Fruit fly (Drosophila melanogaster) whole organism, embryonic: ENCODE results near the gene CG8677.

ENCODE experiments used
- Atf3 ChIP-seq: fragments of 200-800 bp; sonication (Bioruptor generic); optimal IDR thresholded peaks from 3 replicates; lab custom pipeline; 2016; ENCODE audit warnings: missing biosample characterization, missing genetic modification characterization
- BtbVII ChIP-seq: fragments of 200-800 bp; sonication (Bioruptor generic); optimal IDR thresholded peaks from 3 replicates; lab custom pipeline; 2017; ENCODE audit warnings: missing biosample characterization, mild to moderate bottlenecking, missing genetic modification characterization
- CG10543 ChIP-seq: fragments of 200-800 bp; sonication (Bioruptor generic); optimal IDR thresholded peaks from 3 replicates; lab custom pipeline; 2017; ENCODE audit warnings: missing biosample characterization, mild to moderate bottlenecking, missing genetic modification characterization, moderate library complexity
- CG11398 ChIP-seq: fragments of 200-800 bp; sonication (Bioruptor generic); optimal IDR thresholded peaks from 2 replicates; lab custom pipeline; 2016; ENCODE audit warnings: missing biosample characterization, missing genetic modification characterization
- CG12659 ChIP-seq: fragments of 200-800 bp; sonication (Bioruptor generic); optimal IDR thresholded peaks from 3 replicates; lab custom pipeline; 2017; ENCODE audit warnings: mild to moderate bottlenecking, missing biosample characterization, missing genetic modification reagents, missing genetic modification characterization
- CG15011 ChIP-seq: fragments of 200-800 bp; sonication (Bioruptor generic); optimal IDR thresholded peaks from 3 replicates; lab custom pipeline; 2018; ENCODE audit warnings: missing biosample characterization, mild to moderate bottlenecking, missing genetic modification characterization
- CG15601 ChIP-seq: fragments of 200-800 bp; sonication (Bioruptor generic); optimal IDR thresholded peaks from 3 replicates; lab custom pipeline; 2019; ENCODE audit warnings: missing biosample characterization, mild to moderate bottlenecking, missing genetic modification characterization, moderate library complexity
- CG15696 ChIP-seq: fragments of 200-800 bp; sonication (Bioruptor generic); optimal IDR thresholded peaks from 2 replicates; lab custom pipeline; 2019; ENCODE audit warnings: missing biosample characterization, mild to moderate bottlenecking, missing genetic modification characterization, moderate library complexity
- CG17802 ChIP-seq: fragments of 200-800 bp; sonication (Bioruptor generic); optimal IDR thresholded peaks from 2 replicates; lab custom pipeline; 2018; ENCODE audit warnings: missing biosample characterization, mild to moderate bottlenecking, missing genetic modification characterization, moderate library complexity
- CG2120 ChIP-seq: fragments of 200-800 bp; sonication (Bioruptor generic); optimal IDR thresholded peaks from 3 replicates; lab custom pipeline; 2016; ENCODE audit warnings: missing biosample characterization, missing genetic modification characterization
- CG31224 ChIP-seq: fragments of 200-800 bp; sonication (Bioruptor generic); IDR thresholded peaks from 2 replicates; pipeline ENCODE4 v1.3.6; 2022; ENCODE audit warnings: missing biosample characterization, missing genetic modification characterization
- CG31388 ChIP-seq: fragments of 200-800 bp; sonication (Bioruptor generic); optimal IDR thresholded peaks from 2 replicates; lab custom pipeline; 2016; ENCODE audit warnings: missing biosample characterization, missing genetic modification characterization
- CG3163 ChIP-seq: fragments of 200-800 bp; sonication (Bioruptor generic); optimal IDR thresholded peaks from 3 replicates; lab custom pipeline; 2016; ENCODE audit warnings: missing biosample characterization, missing genetic modification characterization
- CG34224 ChIP-seq: fragments of 200-800 bp; sonication (Bioruptor generic); IDR thresholded peaks from 3 replicates; pipeline ENCODE4 v1.3.6; 2022; ENCODE audit warnings: missing biosample characterization, missing genetic modification characterization; ENCODE audit not compliant: partially characterized antibody
- CG6175 ChIP-seq: fragments of 200-800 bp; sonication (Bioruptor generic); IDR thresholded peaks from 3 replicates; pipeline ENCODE4 v1.3.6; 2022; ENCODE audit warnings: missing biosample characterization, missing genetic modification characterization
- CG6654 ChIP-seq: fragments of 200-800 bp; sonication (Bioruptor generic); optimal IDR thresholded peaks from 2 replicates; lab custom pipeline; 2017; ENCODE audit warnings: missing biosample characterization, mild to moderate bottlenecking, missing genetic modification characterization
- CG6791 ChIP-seq: fragments of 200-800 bp; sonication (Bioruptor generic); IDR thresholded peaks from 3 replicates; pipeline ENCODE4 v1.3.6; 2022; ENCODE audit warnings: missing biosample characterization, missing genetic modification characterization; ENCODE audit not compliant: partially characterized antibody
- CG7786 ChIP-seq: fragments of 200-800 bp; sonication (Bioruptor generic); optimal IDR thresholded peaks from 2 replicates; lab custom pipeline; 2016; ENCODE audit warnings: missing biosample characterization, missing genetic modification characterization
- CG8944 ChIP-seq: fragments of 200-800 bp; sonication (Bioruptor generic); optimal IDR thresholded peaks from 3 replicates; lab custom pipeline; 2016; ENCODE audit warnings: missing biosample characterization, missing genetic modification characterization
- CTCF ChIP-seq: fragments of 200-800 bp; sonication (Bioruptor generic); optimal IDR thresholded peaks from 2 replicates; lab custom pipeline; 2017; ENCODE audit warnings: missing biosample characterization, mild to moderate bottlenecking, missing genetic modification characterization, moderate library complexity
- Chrac-16 ChIP-seq: fragments of 200-800 bp; sonication (Bioruptor generic); optimal IDR thresholded peaks from 3 replicates; lab custom pipeline; 2016; ENCODE audit warnings: missing biosample characterization, missing genetic modification characterization
- D ChIP-seq, 2 experiments: fragments of 200-800 bp in 1 of 2; fragments of >200 bp in 1 of 2; sonication (Bioruptor generic) in 1 of 2; optimal IDR thresholded peaks; 2 replicates in 1 of 2; 3 replicates in 1 of 2; lab custom pipeline; 2017; ENCODE audit warnings: mild to moderate bottlenecking in 1 of 2, missing biosample characterization in 1 of 2, missing genetic modification characterization in 1 of 2, missing genetic modification reagents in 1 of 2
- Dad ChIP-seq: fragments of 200-800 bp; sonication (Bioruptor generic); optimal IDR thresholded peaks from 3 replicates; lab custom pipeline; 2016; ENCODE audit warnings: missing biosample characterization, missing genetic modification characterization
- Dek ChIP-seq: fragments of 200-800 bp; sonication (Bioruptor generic); optimal IDR thresholded peaks from 3 replicates; lab custom pipeline; 2019; ENCODE audit warnings: missing biosample characterization, mild to moderate bottlenecking, missing genetic modification characterization, moderate library complexity
- Dip2 ChIP-seq: fragments of 200-800 bp; sonication (Bioruptor generic); IDR thresholded peaks from 2 replicates; pipeline ENCODE4 v1.3.6; 2022; ENCODE audit warnings: missing biosample characterization, missing genetic modification characterization
- Jarid2 ChIP-seq: fragments of 200-800 bp; sonication (Bioruptor generic); optimal IDR thresholded peaks from 3 replicates; lab custom pipeline; 2017; ENCODE audit warnings: mild to moderate bottlenecking, missing biosample characterization, missing genetic modification reagents, missing genetic modification characterization
- Lhr ChIP-seq: fragments of 200-800 bp; sonication (Bioruptor generic); optimal IDR thresholded peaks from 3 replicates; lab custom pipeline; 2017; ENCODE audit warnings: mild to moderate bottlenecking, missing biosample characterization, missing genetic modification reagents, missing genetic modification characterization
- Six4 ChIP-seq: fragments of 200-800 bp; sonication (Bioruptor generic); optimal IDR thresholded peaks from 2 replicates; lab custom pipeline; 2016; ENCODE audit warnings: missing biosample characterization, missing genetic modification characterization
- ac ChIP-seq: fragments of 200-800 bp; sonication (Bioruptor generic); optimal IDR thresholded peaks from 3 replicates; lab custom pipeline; 2017; ENCODE audit warnings: missing biosample characterization, mild to moderate bottlenecking, missing genetic modification characterization
- chif ChIP-seq, 2 experiments: fragments of 200-800 bp; sonication (Bioruptor generic); optimal IDR thresholded peaks; 3 replicates each; lab custom pipeline; 2016; ENCODE audit warnings: missing biosample characterization in 2 of 2, missing genetic modification characterization in 2 of 2
- chn ChIP-seq: fragments of 200-800 bp; sonication (Bioruptor generic); optimal IDR thresholded peaks from 2 replicates; lab custom pipeline; 2016; ENCODE audit warnings: missing biosample characterization, missing genetic modification characterization
- dan ChIP-seq: fragments of 200-800 bp; sonication (Bioruptor generic); IDR thresholded peaks from 2 replicates; pipeline ENCODE4 v1.3.6; 2022; ENCODE audit warnings: missing biosample characterization, missing genetic modification characterization
- dimm ChIP-seq: fragments of 200-800 bp; sonication (Bioruptor generic); IDR thresholded peaks from 2 replicates; pipeline ENCODE4 v1.3.6; 2022; ENCODE audit warnings: missing biosample characterization, missing genetic modification characterization
- gsb ChIP-seq: fragments of 200-800 bp; sonication (Bioruptor generic); IDR thresholded peaks from 2 replicates; pipeline ENCODE4 v1.3.6; 2022; ENCODE audit warnings: missing biosample characterization, missing genetic modification characterization
- jing ChIP-seq: fragments of 200-800 bp; sonication (Bioruptor generic); optimal IDR thresholded peaks from 2 replicates; lab custom pipeline; 2018; ENCODE audit warnings: missing biosample characterization, mild to moderate bottlenecking, missing genetic modification characterization
- luna ChIP-seq: fragments of 200-800 bp; sonication (Bioruptor generic); optimal IDR thresholded peaks from 2 replicates; lab custom pipeline; 2016; ENCODE audit warnings: missing biosample characterization, missing genetic modification characterization
- mirr ChIP-seq: fragments of 200-800 bp; sonication (Bioruptor generic); optimal IDR thresholded peaks from 3 replicates; lab custom pipeline; 2018; ENCODE audit warnings: missing biosample characterization, mild to moderate bottlenecking, missing genetic modification characterization
- nom ChIP-seq: fragments of 200-800 bp; sonication (Bioruptor generic); optimal IDR thresholded peaks from 2 replicates; lab custom pipeline; 2017; ENCODE audit warnings: missing biosample characterization, missing genetic modification characterization, mild to moderate bottlenecking, moderate library complexity, missing genetic modification reagents
- psq ChIP-seq: fragments of 200-800 bp; sonication (Bioruptor generic); optimal IDR thresholded peaks from 2 replicates; lab custom pipeline; 2017; ENCODE audit warnings: missing biosample characterization, missing genetic modification characterization
- ro ChIP-seq: fragments of 200-800 bp; sonication (Bioruptor generic); IDR thresholded peaks from 2 replicates; pipeline ENCODE4 v1.3.6; 2022; ENCODE audit warnings: missing biosample characterization, missing genetic modification characterization
- schlank ChIP-seq: fragments of 200-800 bp; sonication (Bioruptor generic); optimal IDR thresholded peaks from 2 replicates; lab custom pipeline; 2018; ENCODE audit warnings: missing biosample characterization, mild to moderate bottlenecking, missing genetic modification characterization
- sima ChIP-seq: fragments of 200-800 bp; sonication (Bioruptor generic); optimal IDR thresholded peaks from 2 replicates; lab custom pipeline; 2016; ENCODE audit warnings: missing biosample characterization, missing genetic modification characterization
- vfl ChIP-seq: fragments of 200-800 bp; sonication (Bioruptor generic); optimal IDR thresholded peaks from 2 replicates; lab custom pipeline; 2016; ENCODE audit warnings: missing biosample characterization, missing genetic modification characterization

CG8677 gene

DNA sequence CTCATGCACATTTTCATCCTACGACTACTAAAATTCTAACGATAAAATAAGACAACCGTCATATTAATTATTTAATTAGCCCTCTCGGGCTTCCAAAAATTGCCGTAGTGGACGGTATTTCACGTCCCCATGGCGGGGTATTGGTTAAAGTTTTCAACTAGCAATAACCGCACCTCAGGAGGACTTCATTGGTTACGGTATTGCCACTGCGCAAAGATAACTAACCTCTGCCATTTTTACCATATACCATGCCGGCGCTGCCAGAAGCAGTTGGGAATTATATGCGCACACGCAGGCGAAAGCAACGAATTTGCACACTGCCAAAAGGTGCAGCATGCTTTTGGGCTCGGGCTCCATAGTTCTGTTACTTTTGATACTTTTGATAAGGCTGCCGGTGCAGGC is 6.2 kb upstream of the CG8677 start (continued):
- TF ChIP-seq Atf3 (GFP tag; lab: Kevin White, UChicago): peak; percentile 3
- no peak for TF ChIP-seq nom (GFP tag; lab: Kevin White, UChicago)
- TF ChIP-seq CG15696 (tag; lab: Kevin White, UChicago): peak; percentile 62
- peak; percentile 36 for TF ChIP-seq Dek (tag; lab: Kevin White, UChicago)
- TF ChIP-seq CG11398: peak; percentile 23
- peak; percentile 76 for TF ChIP-seq Jarid2 (GFP tag; lab: Kevin White, UChicago)
- no peak for TF ChIP-seq gsb (GFP tag; lab: Robert Waterston, UW)
- TF ChIP-seq CG17802: no peak
- TF ChIP-seq CG31388: no peak
- 0 out of 2 replicates have a peak, but pooled peaks have one; percentile 25 for TF ChIP-seq ro
- 0 out of 3 replicates have a peak, but pooled peaks have one; percentile 37 for TF ChIP-seq CG34224
- TF ChIP-seq CG6654 (GFP tag; lab: Kevin White, UChicago): no peak
- no peak for TF ChIP-seq CG31224
- no peak for TF ChIP-seq dan (GFP tag; lab: Robert Waterston, UW)
- no peak for TF ChIP-seq CG15011
- peak; percentile 62 for TF ChIP-seq CG2120 (GFP tag; lab: Kevin White, UChicago)
- TF ChIP-seq CG15601 (tag; lab: Kevin White, UChicago): peak; percentile 19
- no peak for TF ChIP-seq luna
- no peak for TF ChIP-seq Six4 (GFP tag; lab: Kevin White, UChicago)
- peak; percentile 41 for TF ChIP-seq chn (GFP tag; lab: Kevin White, UChicago)
- TF ChIP-seq jing (GFP tag; lab: Kevin White, UChicago): no peak
- TF ChIP-seq CG3163 (GFP tag; lab: Kevin White, UChicago): peak; percentile 9
- peak; percentile 3 for TF ChIP-seq vfl (GFP tag; lab: Kevin White, UChicago)
- peak; percentile 34 for TF ChIP-seq CG7786 (GFP tag; lab: Kevin White, UChicago)
- TF ChIP-seq CG6791 (GFP tag; lab: Robert Waterston, UW): peak; percentile 67; the same call in 2 of the 3 replicates
- no peak for TF ChIP-seq Dip2 (GFP tag; lab: Robert Waterston, UW)
- no peak for TF ChIP-seq schlank
- no peak for TF ChIP-seq CG10543 (GFP tag; lab: Kevin White, UChicago)
- no peak for TF ChIP-seq CG12659 (GFP tag; lab: Kevin White, UChicago)
- TF ChIP-seq sima (GFP tag; lab: Kevin White, UChicago): no peak
- peak; percentile 47 for TF ChIP-seq CG8944
- TF ChIP-seq chif (GFP tag; optimal IDR thresholded peaks at IDR 0.05; lab: Kevin White, UChicago): peak; percentile 3 to 54
- no peak for TF ChIP-seq CTCF (GFP tag; lab: Kevin White, UChicago)
- no peak for TF ChIP-seq D (optimal IDR thresholded peaks at IDR 0.05; lab: Kevin White, UChicago)
- TF ChIP-seq D (GFP tag; optimal IDR thresholded peaks at IDR 0.05; lab: Kevin White, UChicago): no peak
- no peak for TF ChIP-seq Dad (GFP tag; lab: Kevin White, UChicago)
- no peak for TF ChIP-seq BtbVII (GFP tag; lab: Kevin White, UChicago)
- TF ChIP-seq psq (GFP tag; lab: Kevin White, UChicago): no peak
- no peak for TF ChIP-seq Lhr
- TF ChIP-seq mirr (GFP tag; lab: Kevin White, UChicago): no peak
- TF ChIP-seq ac (GFP tag; lab: Kevin White, UChicago): peak; percentile 0
- TF ChIP-seq dimm (GFP tag; lab: Robert Waterston, UW): no peak
- TF ChIP-seq Chrac-16 (GFP tag; lab: Kevin White, UChicago): peak; percentile 37
- no peak for TF ChIP-seq CG6175 (GFP tag; lab: Robert Waterston, UW)
